Worm (Caenorhabditis elegans): ENCODE data around the gene hpd-1.

DNA sequence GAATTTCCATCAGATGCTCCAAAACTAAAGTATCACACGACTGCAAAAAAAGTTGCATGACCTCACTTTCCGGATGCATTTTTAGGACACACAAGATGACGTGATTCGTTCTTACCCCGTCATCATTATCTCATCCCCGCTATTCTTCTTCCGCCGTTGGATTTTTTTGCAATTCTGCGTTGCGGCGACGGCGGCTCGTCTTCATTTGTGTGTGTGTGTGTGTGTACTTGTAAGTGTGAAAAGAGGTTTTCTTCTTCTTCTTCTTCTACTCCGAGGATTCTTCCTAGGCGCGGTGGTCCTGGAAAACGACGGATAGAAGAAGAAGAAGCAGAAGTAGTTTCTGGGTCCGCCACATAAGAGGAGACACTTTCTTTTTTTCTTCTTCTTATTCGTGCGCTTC is 19.6 kb upstream of the hpd-1 start:
- TF ChIP-seq hsf-1 (GFP tag; IDR thresholded peaks at IDR 0.05) (no peak), unc-62 (GFP tag; optimal IDR thresholded peaks at IDR 0.05) (no peak), lin-40 (tag; optimal IDR thresholded peaks at IDR 0.05) (no peak), hmg-20 (GFP tag; IDR thresholded peaks at IDR 0.05) (no peak), pha-4 (tag; optimal IDR thresholded peaks at IDR 0.05) (no peak), ztf-28 (GFP tag; IDR thresholded peaks at IDR 0.05) (no peak), F10E7.11 (tag; optimal IDR thresholded peaks at IDR 0.05) (no peak), T26A5.8 (tag; optimal IDR thresholded peaks at IDR 0.05) (no peak), dpl-1 (GFP tag; optimal IDR thresholded peaks at IDR 0.05) (no peak), snpc-4 (GFP tag; optimal IDR thresholded peaks at IDR 0.05) (no peak), snpc-4 (tag; optimal IDR thresholded peaks at IDR 0.05) (no peak), F49E8.2 (tag; optimal IDR thresholded peaks at IDR 0.05; ENCODE audit: insufficient read depth) (no peak), nfya-2 (GFP tag; IDR thresholded peaks at IDR 0.05) (no peak)
